Worm (Caenorhabditis elegans): ENCODE results near the gene C10C5.7.

The C10C5.7 gene

DNA sequence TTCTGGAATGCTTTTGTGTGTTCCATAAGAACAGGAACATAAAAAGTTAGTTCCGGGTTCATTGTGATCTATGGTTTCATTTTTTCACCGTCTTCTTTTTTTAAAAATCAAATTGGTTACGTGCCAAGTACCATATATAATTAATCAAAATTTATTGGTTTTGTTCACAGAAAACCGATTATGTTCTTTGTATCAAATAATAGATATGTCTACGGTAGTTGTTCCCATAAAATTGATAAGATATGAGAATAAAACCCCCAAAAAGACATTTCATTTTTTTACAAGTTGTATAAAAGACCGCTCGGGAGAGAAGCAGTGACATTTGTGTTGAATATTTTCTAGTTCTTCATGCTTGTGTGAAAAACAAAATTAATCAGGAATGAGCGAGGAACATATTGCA lies 3.8 kb upstream of the C10C5.7 start, which contains the start of gene C10C5.5:
TSS of gene C10C5.5 (plus strand) at position 301 of the 400 bp plus-strand sequence.
- TF ChIP-seq flt-1 (GFP tag; IDR thresholded peaks at IDR 0.05): no peak
- TF ChIP-seq ceh-13 (GFP tag; optimal IDR thresholded peaks at IDR 0.05): no peak
- TF ChIP-seq aly-1 (tag; optimal IDR thresholded peaks at IDR 0.05): no peak
- no peak for TF ChIP-seq hnd-1 (tag; optimal IDR thresholded peaks at IDR 0.05)
- no peak for TF ChIP-seq sea-1 (GFP tag; conservative IDR thresholded peaks at IDR 0.05)
- TF ChIP-seq pes-1 (GFP tag; IDR thresholded peaks at IDR 0.05): no peak
- no peak for TF ChIP-seq hmbx-1 (tag; optimal IDR thresholded peaks at IDR 0.05)
- TF ChIP-seq tbx-11 (GFP tag; IDR thresholded peaks at IDR 0.05): no peak
- TF ChIP-seq hmg-4 (GFP tag; optimal IDR thresholded peaks at IDR 0.05): no peak
- no peak for TF ChIP-seq tra-4 (tag; optimal IDR thresholded peaks at IDR 0.05)
- no peak for TF ChIP-seq tbx-37 (GFP tag; conservative IDR thresholded peaks at IDR 0.05)
- TF ChIP-seq ets-7 (tag; optimal IDR thresholded peaks at IDR 0.05): no peak

DNA sequence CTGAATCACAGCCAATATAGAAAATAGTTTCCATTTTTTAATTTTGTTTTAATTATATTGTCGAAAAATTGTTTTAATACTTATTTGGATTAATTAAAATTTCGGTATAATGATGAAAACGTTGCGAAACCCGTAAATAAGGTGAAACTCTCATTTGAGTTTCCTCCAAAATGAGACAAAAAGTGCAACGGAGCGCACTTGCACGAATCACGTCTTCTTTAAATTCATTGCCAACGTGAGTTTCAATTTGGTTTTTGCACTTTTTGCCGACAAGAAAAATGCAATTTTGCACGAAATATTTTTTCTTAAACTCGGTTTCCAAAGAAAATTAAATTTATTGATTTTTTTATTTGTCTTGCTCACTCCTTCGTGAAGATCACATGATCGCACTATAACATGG lies 1.1 kb downstream of the C10C5.7 start, which contains the start of gene daf-15:
TSS of gene daf-15 (plus strand) at position 171 of the 400 bp plus-strand sequence.
- no peak for TF ChIP-seq tbx-37 (GFP tag; conservative IDR thresholded peaks at IDR 0.05)
- TF ChIP-seq ets-7 (tag; optimal IDR thresholded peaks at IDR 0.05): no peak
- no peak for TF ChIP-seq aly-1 (tag; optimal IDR thresholded peaks at IDR 0.05)
- no peak for TF ChIP-seq B0310.2 (tag; optimal IDR thresholded peaks at IDR 0.05)

DNA sequence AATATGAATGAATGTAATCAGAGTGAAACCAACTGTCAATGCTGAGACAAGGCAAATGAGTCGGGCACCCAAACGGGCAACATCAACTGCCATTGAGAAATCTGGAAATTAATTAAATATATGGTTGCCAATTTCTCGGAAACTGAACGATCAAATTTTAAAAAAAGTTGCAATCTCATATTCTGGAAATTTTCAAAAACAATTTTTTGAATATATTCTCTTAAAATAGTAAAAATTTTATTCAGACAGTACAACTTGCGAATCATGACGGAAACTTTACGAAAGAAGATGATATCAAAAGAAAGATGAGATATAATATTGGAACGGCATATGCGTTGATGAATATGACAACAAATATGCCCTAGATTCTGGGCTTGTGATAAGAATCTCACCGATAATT lies 11.2 kb downstream of the C10C5.7 start, which contains the start of gene col-121:
TSS of gene col-121 (minus strand) at position 101 of the 400 bp plus-strand sequence.
- TF ChIP-seq pes-1 (GFP tag; IDR thresholded peaks at IDR 0.05): no peak
- no peak for TF ChIP-seq sea-1 (GFP tag; conservative IDR thresholded peaks at IDR 0.05)
- TF ChIP-seq ets-7 (tag; optimal IDR thresholded peaks at IDR 0.05): no peak
- TF ChIP-seq hnd-1 (tag; optimal IDR thresholded peaks at IDR 0.05): no peak
- TF ChIP-seq scrt-1 (GFP tag; IDR thresholded peaks at IDR 0.05): no peak
- no peak for TF ChIP-seq ceh-13 (GFP tag; optimal IDR thresholded peaks at IDR 0.05)
- no peak for TF ChIP-seq F13C5.2 (tag; optimal IDR thresholded peaks at IDR 0.05)
- no peak for TF ChIP-seq B0310.2 (tag; optimal IDR thresholded peaks at IDR 0.05)

DNA sequence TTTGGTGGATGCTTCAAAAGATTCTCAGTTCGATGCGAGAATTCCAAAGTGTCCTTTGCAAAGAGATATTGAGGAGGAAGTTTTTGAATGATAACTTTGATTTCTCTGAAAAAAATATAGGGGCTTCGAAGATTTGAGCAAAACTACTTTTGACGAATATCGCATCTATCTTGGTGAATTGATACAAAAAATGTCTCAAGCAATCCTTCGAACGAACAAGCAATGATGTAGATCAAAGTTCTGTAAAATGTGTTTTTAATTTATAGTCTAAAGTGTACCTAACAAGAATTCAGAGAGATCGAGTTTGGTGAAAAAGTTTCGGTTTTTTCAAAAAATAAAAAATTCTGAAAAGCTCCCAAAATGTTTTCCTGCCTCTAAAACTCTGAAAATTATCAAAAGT lies 12.4 kb downstream of the C10C5.7 start, which contains the start of gene F56D5.3:
TSS of gene F56D5.3 (plus strand) at position 301 of the 400 bp plus-strand sequence.
- TF ChIP-seq sea-1 (GFP tag; conservative IDR thresholded peaks at IDR 0.05) (no peak), hmbx-1 (tag; optimal IDR thresholded peaks at IDR 0.05) (no peak), tbx-37 (GFP tag; conservative IDR thresholded peaks at IDR 0.05) (no peak), flt-1 (GFP tag; IDR thresholded peaks at IDR 0.05) (no peak), ama-1 (optimal IDR thresholded peaks at IDR 0.05) (no peak), tra-4 (tag; optimal IDR thresholded peaks at IDR 0.05) (no peak), F13C5.2 (tag; optimal IDR thresholded peaks at IDR 0.05) (no peak), pes-1 (GFP tag; IDR thresholded peaks at IDR 0.05) (no peak)

DNA sequence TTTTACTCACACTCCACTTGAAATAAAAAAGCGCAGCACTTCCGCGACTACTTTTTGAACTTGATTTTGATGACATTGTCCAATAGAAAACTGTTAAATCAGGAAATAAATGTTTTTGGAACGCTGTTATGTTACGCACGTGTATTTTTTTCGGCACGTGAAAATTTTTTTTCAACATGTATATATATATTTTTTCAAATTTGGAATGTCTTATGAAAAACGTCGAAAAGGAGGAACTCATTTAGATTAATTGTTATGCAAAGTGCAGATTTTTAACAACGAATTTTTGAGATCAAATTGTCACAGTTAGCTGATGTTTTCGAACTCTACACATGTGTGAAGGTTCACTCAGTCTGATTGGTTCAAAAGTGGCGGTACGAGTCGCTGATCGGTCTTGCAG lies 13.6 kb downstream of the C10C5.7 start, which contains the start of gene F56D5.2:
TSS of gene F56D5.2 (minus strand) at position 101 of the 400 bp plus-strand sequence.
- TF ChIP-seq tbx-37 (GFP tag; conservative IDR thresholded peaks at IDR 0.05) (no peak), aly-1 (tag; optimal IDR thresholded peaks at IDR 0.05) (no peak)

DNA sequence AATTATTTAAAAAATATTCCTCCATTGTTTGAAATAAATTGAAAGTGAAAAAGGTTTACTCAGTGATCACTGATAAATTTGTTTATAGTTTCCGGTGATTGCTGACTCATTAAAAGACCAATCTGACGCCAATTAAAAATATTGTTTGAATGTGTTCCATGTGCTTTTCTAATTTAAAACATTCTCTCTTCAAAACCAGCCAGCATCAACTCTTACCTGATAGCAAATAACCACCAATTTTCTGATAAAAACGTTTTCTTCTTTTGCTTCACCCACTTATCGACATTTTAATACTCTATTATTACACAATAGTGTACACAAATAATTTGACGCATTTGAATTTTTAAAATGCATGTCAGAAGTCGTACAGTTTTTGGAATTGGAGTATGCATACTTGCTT lies 16.8 kb downstream of the C10C5.7 start, which contains the start of gene F56D5.6:
TSS of gene F56D5.6 (plus strand) at position 208 of the 400 bp plus-strand sequence.
- TF ChIP-seq tra-4 (tag; optimal IDR thresholded peaks at IDR 0.05): no peak
- TF ChIP-seq hmg-4 (GFP tag; optimal IDR thresholded peaks at IDR 0.05): no peak
- TF ChIP-seq hnd-1 (tag; optimal IDR thresholded peaks at IDR 0.05): no peak
- no peak for TF ChIP-seq tbx-37 (GFP tag; conservative IDR thresholded peaks at IDR 0.05)
- TF ChIP-seq sea-1 (GFP tag; conservative IDR thresholded peaks at IDR 0.05): no peak
- TF ChIP-seq aly-1 (tag; optimal IDR thresholded peaks at IDR 0.05): no peak

DNA sequence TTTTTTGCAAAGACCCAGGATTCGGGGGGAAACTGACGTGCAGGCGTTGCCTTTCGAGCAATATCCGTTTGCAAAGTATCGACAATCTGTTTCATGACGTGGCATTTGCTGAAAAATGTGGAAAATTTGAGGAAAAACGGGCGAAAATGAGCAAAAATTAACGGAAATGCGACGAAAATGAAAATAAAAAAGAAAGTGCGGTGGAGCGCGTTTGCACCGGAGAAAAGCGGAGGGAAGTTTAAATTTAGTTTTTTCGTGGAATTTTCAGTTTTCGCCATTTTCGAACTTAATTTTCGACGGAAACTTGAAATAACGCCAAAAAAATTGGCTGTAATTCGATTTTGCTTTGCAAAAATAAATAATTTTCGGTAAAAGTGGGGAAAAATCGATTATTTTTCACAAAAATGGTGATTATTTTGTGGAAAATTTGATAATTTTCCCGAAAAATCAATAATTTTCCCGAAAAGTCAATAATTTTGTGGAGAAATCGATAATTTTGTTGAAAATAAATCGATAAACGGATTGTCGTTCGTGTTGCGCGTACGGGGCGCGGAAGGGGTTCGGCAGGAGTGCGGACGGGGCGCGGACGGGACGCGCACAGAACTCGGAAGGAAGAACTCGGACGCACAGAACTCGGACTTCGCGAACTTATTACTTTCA lies 19.0 kb downstream of the C10C5.7 start:
- TF ChIP-seq pes-1 (GFP tag; IDR thresholded peaks at IDR 0.05) (no peak), scrt-1 (GFP tag; IDR thresholded peaks at IDR 0.05) (no peak), tbx-37 (GFP tag; conservative IDR thresholded peaks at IDR 0.05) (no peak), B0310.2 (tag; optimal IDR thresholded peaks at IDR 0.05) (no peak), ets-7 (tag; optimal IDR thresholded peaks at IDR 0.05) (no peak), ceh-36 (tag; optimal IDR thresholded peaks at IDR 0.05) (no peak), tra-4 (tag; optimal IDR thresholded peaks at IDR 0.05) (no peak), hnd-1 (tag; optimal IDR thresholded peaks at IDR 0.05) (no peak), hmbx-1 (tag; optimal IDR thresholded peaks at IDR 0.05) (no peak), ama-1 (optimal IDR thresholded peaks at IDR 0.05) (no peak), hmg-4 (GFP tag; optimal IDR thresholded peaks at IDR 0.05) (no peak), F13C5.2 (tag; optimal IDR thresholded peaks at IDR 0.05) (no peak)

DNA sequence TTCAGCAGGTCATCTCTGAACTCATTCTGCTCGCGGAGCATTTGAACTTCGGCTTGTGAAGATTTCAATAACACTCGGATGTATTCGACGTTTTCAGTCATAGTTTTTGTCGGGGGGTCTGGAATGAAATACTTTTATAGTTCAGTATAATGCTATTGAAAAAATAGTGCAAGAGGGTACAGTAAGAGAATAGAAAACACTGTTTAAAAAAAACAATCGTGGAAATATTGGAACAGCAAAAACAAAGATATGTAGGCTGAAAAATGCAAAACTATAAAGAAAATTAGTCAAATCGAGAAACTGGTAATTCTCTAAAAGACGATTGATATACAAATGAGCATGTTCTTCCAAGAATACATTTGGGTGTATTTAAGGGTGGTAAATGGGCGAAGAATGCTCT lies 23.1 kb downstream of the C10C5.7 start, which contains the start of gene F56D5.5:
TSS of gene F56D5.5 (minus strand) at position 101 of the 400 bp plus-strand sequence.
- TF ChIP-seq ets-7 (tag; optimal IDR thresholded peaks at IDR 0.05): no peak
- TF ChIP-seq hnd-1 (tag; optimal IDR thresholded peaks at IDR 0.05): no peak
- no peak for TF ChIP-seq B0310.2 (tag; optimal IDR thresholded peaks at IDR 0.05)
- TF ChIP-seq sea-1 (GFP tag; conservative IDR thresholded peaks at IDR 0.05): no peak
- TF ChIP-seq scrt-1 (GFP tag; IDR thresholded peaks at IDR 0.05): no peak
